Worm (Caenorhabditis elegans) whole organism, late embryonic: ENCODE data around the gene irld-4.

Experiments
- C08G9.2 ChIP-seq: sonication (generic microtip); optimal IDR thresholded peaks from 2 replicates; lab custom pipeline; 2016; ENCODE audit warnings: mild to moderate bottlenecking, missing genetic modification characterization, moderate library complexity, missing compliant biosample characterization
- C38D4.7 ChIP-seq: fragments of 200-800 bp; sonication (Bioruptor generic); optimal IDR thresholded peaks from 2 replicates; lab custom pipeline; 2018; ENCODE audit warnings: mild to moderate bottlenecking, missing genetic modification characterization, moderate library complexity, missing compliant biosample characterization
- K02D7.2 ChIP-seq: sonication (generic microtip); optimal IDR thresholded peaks from 2 replicates; lab custom pipeline; 2017; ENCODE audit warnings: mild to moderate bottlenecking, missing genetic modification characterization, missing compliant biosample characterization
- K09A11.1 ChIP-seq: sonication (generic microtip); optimal IDR thresholded peaks from 2 replicates; lab custom pipeline; 2017; ENCODE audit warnings: antibody characterized with exemption, mild to moderate bottlenecking, missing genetic modification characterization, missing compliant biosample characterization; ENCODE audit not compliant: insufficient read depth
- T23F11.4 ChIP-seq: fragments of 200-800 bp; sonication (Bioruptor generic); optimal IDR thresholded peaks from 2 replicates; lab custom pipeline; 2018; ENCODE audit warnings: mild to moderate bottlenecking, missing genetic modification characterization, missing compliant biosample characterization
- Y22D7AL.16 ChIP-seq: sonication (generic microtip); optimal IDR thresholded peaks from 2 replicates; lab custom pipeline; 2016; ENCODE audit warnings: missing genetic modification characterization, missing compliant biosample characterization
- ceh-14 ChIP-seq: sonication (generic microtip); optimal IDR thresholded peaks from 2 replicates; lab custom pipeline; 2016; ENCODE audit warnings: missing genotype, missing genetic modification characterization, missing compliant biosample characterization
- ceh-18 ChIP-seq: sonication (generic microtip); optimal IDR thresholded peaks from 2 replicates; lab custom pipeline; 2016; ENCODE audit warnings: missing genetic modification characterization, missing compliant biosample characterization
- ceh-19 ChIP-seq: fragments of 200-800 bp; sonication (Bioruptor generic); optimal IDR thresholded peaks from 2 replicates; lab custom pipeline; 2018; ENCODE audit warnings: mild to moderate bottlenecking, missing genetic modification characterization, missing compliant biosample characterization
- ceh-2 ChIP-seq: sonication (generic microtip); optimal IDR thresholded peaks from 2 replicates; lab custom pipeline; 2016; ENCODE audit warnings: missing genotype, missing genetic modification characterization, missing compliant biosample characterization
- ceh-30 ChIP-seq: fragments of 150-350 bp; optimal IDR thresholded peaks from 2 replicates; lab custom pipeline; 2014; ENCODE audit warnings: missing biosample characterization, missing genetic modification characterization
- ceh-31 ChIP-seq: sonication (generic microtip); optimal IDR thresholded peaks from 2 replicates; lab custom pipeline; 2016; ENCODE audit warnings: missing genetic modification characterization, missing compliant biosample characterization
- ceh-34 ChIP-seq: sonication (generic microtip); optimal IDR thresholded peaks from 2 replicates; lab custom pipeline; 2016; ENCODE audit warnings: mild to moderate bottlenecking, missing genetic modification characterization, missing compliant biosample characterization
- ceh-45 ChIP-seq: fragments of 200-800 bp; sonication (Bioruptor generic); IDR thresholded peaks from 2 replicates; pipeline ENCODE4 v1.3.6; 2022; ENCODE audit warnings: missing genetic modification reagents, missing genetic modification characterization, missing compliant biosample characterization
- ceh-48 ChIP-seq: sonication (generic microtip); optimal IDR thresholded peaks from 2 replicates; lab custom pipeline; 2016; ENCODE audit warnings: missing genetic modification characterization, inconsistent platforms, missing compliant biosample characterization
- ceh-9 ChIP-seq: sonication (generic microtip); optimal IDR thresholded peaks from 2 replicates; lab custom pipeline; 2016; ENCODE audit warnings: mild to moderate bottlenecking, missing genetic modification characterization, inconsistent platforms, missing compliant biosample characterization
- dmd-4 ChIP-seq: sonication (generic microtip); optimal IDR thresholded peaks from 2 replicates; lab custom pipeline; 2016; ENCODE audit warnings: borderline replicate concordance, missing genetic modification characterization, missing compliant biosample characterization
- dve-1 ChIP-seq: sonication (generic microtip); optimal IDR thresholded peaks from 2 replicates; lab custom pipeline; 2017; ENCODE audit warnings: antibody characterized with exemption, mild to moderate bottlenecking, missing genetic modification characterization, missing compliant biosample characterization
- elt-4 ChIP-seq: sonication (generic microtip); optimal IDR thresholded peaks from 2 replicates; lab custom pipeline; 2016; ENCODE audit warnings: missing genetic modification characterization, missing compliant biosample characterization
- eyg-1 ChIP-seq: sonication (generic microtip); optimal IDR thresholded peaks from 2 replicates; lab custom pipeline; 2016; ENCODE audit warnings: missing genotype, missing genetic modification characterization, missing compliant biosample characterization
- fax-1 ChIP-seq: sonication (generic microtip); optimal IDR thresholded peaks from 2 replicates; lab custom pipeline; 2016; ENCODE audit warnings: missing genotype, missing genetic modification characterization, missing compliant biosample characterization
- fkh-10 ChIP-seq: fragments of 150-350 bp; optimal IDR thresholded peaks from 2 replicates; lab custom pipeline; 2014; ENCODE audit warnings: missing biosample characterization, missing genetic modification reagents, missing genetic modification characterization
- fkh-6 ChIP-seq: sonication (generic microtip); optimal IDR thresholded peaks from 2 replicates; lab custom pipeline; 2016; ENCODE audit warnings: missing genetic modification characterization, missing compliant biosample characterization
- gmeb-2 ChIP-seq: sonication (generic microtip); optimal IDR thresholded peaks from 2 replicates; lab custom pipeline; 2016; ENCODE audit warnings: missing genetic modification characterization, inconsistent platforms, missing compliant biosample characterization
- hlh-13 ChIP-seq: fragments of 200-800 bp; sonication (Bioruptor generic); optimal IDR thresholded peaks from 2 replicates; lab custom pipeline; 2018; ENCODE audit warnings: mild to moderate bottlenecking, missing genetic modification characterization, missing compliant biosample characterization
- hlh-15 ChIP-seq: sonication (generic microtip); optimal IDR thresholded peaks from 2 replicates; lab custom pipeline; 2016; ENCODE audit warnings: missing genetic modification characterization, missing compliant biosample characterization
- hlh-6 ChIP-seq: sonication (generic microtip); optimal IDR thresholded peaks from 2 replicates; lab custom pipeline; 2016; ENCODE audit warnings: missing genotype, missing genetic modification characterization, missing compliant biosample characterization
- lim-6 ChIP-seq: sonication (generic microtip); optimal IDR thresholded peaks from 2 replicates; lab custom pipeline; 2016; ENCODE audit warnings: missing genetic modification characterization, missing compliant biosample characterization
- nfya-1 ChIP-seq: sonication (generic microtip); optimal IDR thresholded peaks from 2 replicates; lab custom pipeline; 2017; ENCODE audit warnings: missing genetic modification characterization, mild to moderate bottlenecking, missing compliant biosample characterization, antibody characterized with exemption, moderate library complexity
- nhr-11 ChIP-seq: fragments of 150-350 bp; optimal IDR thresholded peaks from 2 replicates; lab custom pipeline; 2014; ENCODE audit warnings: missing biosample characterization, missing genetic modification characterization
- npax-4 ChIP-seq: sonication (generic microtip); optimal IDR thresholded peaks from 2 replicates; lab custom pipeline; 2016; ENCODE audit warnings: missing genetic modification characterization, missing compliant biosample characterization
- pat-9 ChIP-seq: fragments of 200-800 bp; sonication (Bioruptor generic); optimal IDR thresholded peaks from 2 replicates; lab custom pipeline; 2018; ENCODE audit warnings: mild to moderate bottlenecking, missing genetic modification characterization, moderate library complexity, missing compliant biosample characterization
- pha-2 ChIP-seq: sonication (generic microtip); optimal IDR thresholded peaks from 2 replicates; lab custom pipeline; 2017; ENCODE audit warnings: mild to moderate bottlenecking, missing genetic modification characterization, missing compliant biosample characterization
- pqm-1 ChIP-seq: sonication (generic microtip); optimal IDR thresholded peaks from 2 replicates; lab custom pipeline; 2016; ENCODE audit warnings: missing genetic modification characterization, missing compliant biosample characterization
- pros-1 ChIP-seq: fragments of 150-350 bp; optimal IDR thresholded peaks from 2 replicates; lab custom pipeline; 2014; ENCODE audit warnings: missing biosample characterization, missing genetic modification reagents, missing genetic modification characterization
- ref-2 ChIP-seq: sonication (generic microtip); optimal IDR thresholded peaks from 2 replicates; lab custom pipeline; 2016; ENCODE audit warnings: missing genetic modification characterization, missing compliant biosample characterization
- rnt-1 ChIP-seq: sonication (generic microtip); optimal IDR thresholded peaks from 2 replicates; lab custom pipeline; 2016; ENCODE audit warnings: missing genetic modification characterization, missing compliant biosample characterization
- sdc-2 ChIP-seq: sonication (generic microtip); optimal IDR thresholded peaks from 2 replicates; lab custom pipeline; 2016; ENCODE audit warnings: missing genotype, missing genetic modification characterization, missing compliant biosample characterization
- sox-2 ChIP-seq: fragments of 200-800 bp; sonication (Bioruptor generic); IDR thresholded peaks from 2 replicates; pipeline ENCODE4 v1.3.6; 2022; ENCODE audit warnings: missing genetic modification reagents, missing genetic modification characterization, missing compliant biosample characterization
- sox-4 ChIP-seq: sonication (generic microtip); optimal IDR thresholded peaks from 2 replicates; lab custom pipeline; 2017; ENCODE audit warnings: mild to moderate bottlenecking, missing genetic modification characterization, inconsistent platforms, missing compliant biosample characterization
- tbx-2 ChIP-seq: sonication (generic microtip); optimal IDR thresholded peaks from 2 replicates; lab custom pipeline; 2016; ENCODE audit warnings: missing genetic modification characterization, missing compliant biosample characterization
- unc-42 ChIP-seq: sonication (generic microtip); optimal IDR thresholded peaks from 2 replicates; lab custom pipeline; 2016; ENCODE audit warnings: missing genotype, missing genetic modification characterization, missing compliant biosample characterization
- unc-55 ChIP-seq: sonication (generic microtip); optimal IDR thresholded peaks from 2 replicates; lab custom pipeline; 2017; ENCODE audit warnings: missing biosample characterization, missing genetic modification reagents, missing genetic modification characterization
- zip-5 ChIP-seq: sonication (generic microtip); optimal IDR thresholded peaks from 2 replicates; lab custom pipeline; 2016; ENCODE audit warnings: missing genetic modification characterization, missing compliant biosample characterization
- ztf-16 ChIP-seq: sonication (generic microtip); optimal IDR thresholded peaks from 2 replicates; lab custom pipeline; 2017; ENCODE audit warnings: missing genetic modification characterization, missing compliant biosample characterization

irld-4 gene

ce11 chrIV:14599321-14599720 lies 33.6 kb upstream of the irld-4 start:
- TF ChIP-seq C08G9.2 (tag; lab: Kevin White, UChicago) (no peak), lim-6 (no peak), dmd-4 (no peak), K02D7.2 (tag; lab: Kevin White, UChicago) (no peak), ref-2 (tag; lab: Kevin White, UChicago) (no peak), gmeb-2 (tag; lab: Kevin White, UChicago) (no peak), fkh-10 (GFP tag; lab: Kevin White, UChicago) (no peak), ztf-16 (no peak), pqm-1 (tag; lab: Kevin White, UChicago) (no peak), unc-55 (GFP tag; lab: Kevin White, UChicago) (no peak), pha-2 (tag; lab: Kevin White, UChicago) (no peak), hlh-6 (tag; lab: Kevin White, UChicago) (no peak), ceh-9 (tag; lab: Kevin White, UChicago) (no peak), ceh-14 (no peak), elt-4 (no peak), rnt-1 (tag; lab: Kevin White, UChicago) (no peak), tbx-2 (tag; lab: Kevin White, UChicago) (no peak)

- TF ChIP-seq npax-4 (tag; lab: Kevin White, UChicago), result no peak
- TF ChIP-seq fkh-10 (GFP tag; lab: Kevin White, UChicago), result no peak
- no peak for TF ChIP-seq pros-1
- TF ChIP-seq eyg-1 (tag; lab: Kevin White, UChicago), result no peak
- TF ChIP-seq ceh-18, result no peak
- TF ChIP-seq zip-5 (tag; lab: Kevin White, UChicago), result no peak
- no peak for TF ChIP-seq sdc-2 (tag; lab: Kevin White, UChicago)
- no peak for TF ChIP-seq gmeb-2 (tag; lab: Kevin White, UChicago)
- no peak for TF ChIP-seq K02D7.2 (tag; lab: Kevin White, UChicago)
- no peak for TF ChIP-seq T23F11.4 (GFP tag; lab: Kevin White, UChicago)
- no peak for TF ChIP-seq ceh-31 (tag; lab: Kevin White, UChicago)
- no peak for TF ChIP-seq elt-4
Measured at ce11 chrIV:14603022-14603421, 29.9 kb upstream of the irld-4 start.

- TF ChIP-seq sox-2 (GFP tag; lab: Robert Waterston, UW) (no peak), ceh-48 (no peak), ceh-14 (no peak), sdc-2 (tag; lab: Kevin White, UChicago) (no peak), pat-9 (tag; lab: Kevin White, UChicago) (no peak), nfya-1 (peak; percentile 24), pqm-1 (tag; lab: Kevin White, UChicago) (no peak), npax-4 (tag; lab: Kevin White, UChicago) (no peak), dve-1 (tag; lab: Kevin White, UChicago) (no peak), tbx-2 (tag; lab: Kevin White, UChicago) (peak; percentile 0), K09A11.1 (no peak), K02D7.2 (tag; lab: Kevin White, UChicago) (no peak), Y22D7AL.16 (tag; lab: Kevin White, UChicago) (no peak), ceh-34 (tag; lab: Kevin White, UChicago) (peak; percentile 41)
Measured at ce11 chrIV:14605143-14605542, 27.8 kb upstream of the irld-4 start.

- TF ChIP-seq K09A11.1, result no peak
- no peak for TF ChIP-seq ceh-45 (GFP tag; lab: Robert Waterston, UW)
- TF ChIP-seq unc-42 (tag; lab: Kevin White, UChicago), result no peak
- no peak for TF ChIP-seq pat-9 (tag; lab: Kevin White, UChicago)
- TF ChIP-seq hlh-13 (GFP tag; lab: Kevin White, UChicago), result no peak
- no peak for TF ChIP-seq sdc-2 (tag; lab: Kevin White, UChicago)
- TF ChIP-seq dve-1 (tag; lab: Kevin White, UChicago), result no peak
- TF ChIP-seq unc-55 (GFP tag; lab: Kevin White, UChicago), result peak; percentile 45
- no peak for TF ChIP-seq hlh-15 (tag; lab: Kevin White, UChicago)
- TF ChIP-seq tbx-2 (tag; lab: Kevin White, UChicago), result no peak
- no peak for TF ChIP-seq pha-2 (tag; lab: Kevin White, UChicago)
- no peak for TF ChIP-seq sox-2 (GFP tag; lab: Robert Waterston, UW)
- TF ChIP-seq elt-4, result no peak
- no peak for TF ChIP-seq fkh-10 (GFP tag; lab: Kevin White, UChicago)
- no peak for TF ChIP-seq ref-2 (tag; lab: Kevin White, UChicago)
- TF ChIP-seq ceh-2 (tag; lab: Kevin White, UChicago), result no peak
- TF ChIP-seq zip-5 (tag; lab: Kevin White, UChicago), result no peak
- TF ChIP-seq ceh-19 (GFP tag; lab: Kevin White, UChicago), result no peak
- no peak for TF ChIP-seq fkh-6
- TF ChIP-seq nhr-11 (tag; lab: Kevin White, UChicago), result peak; percentile 72
- TF ChIP-seq C38D4.7, result no peak
- TF ChIP-seq ceh-30 (tag; lab: Kevin White, UChicago), result no peak
- no peak for TF ChIP-seq dmd-4
- no peak for TF ChIP-seq ceh-31 (tag; lab: Kevin White, UChicago)
- TF ChIP-seq fax-1, result no peak
- TF ChIP-seq nfya-1, result peak; percentile 44
- no peak for TF ChIP-seq sox-4 (tag; lab: Kevin White, UChicago)
Measured at ce11 chrIV:14606469-14606868, 26.4 kb upstream of the irld-4 start.
